Worm (Caenorhabditis elegans) whole organism, early embryonic: ENCODE results near the gene K09B11.5.
"Not testable (repeated sequence)": the region's sequence is repeated elsewhere in the genome, so short reads cannot be mapped to it uniquely, and the experiment has no call there.

Source experiments
- B0310.2 ChIP-seq: sonication (generic microtip); optimal IDR thresholded peaks from 2 replicates; lab custom pipeline; 2016; ENCODE audit warnings: mild to moderate bottlenecking, missing genetic modification characterization, missing compliant biosample characterization
- F13C5.2 ChIP-seq: sonication (generic microtip); optimal IDR thresholded peaks from 2 replicates; lab custom pipeline; 2017; ENCODE audit warnings: mild to moderate bottlenecking, missing genetic modification characterization, inconsistent platforms, missing compliant biosample characterization
- aly-1 ChIP-seq: sonication (generic microtip); optimal IDR thresholded peaks from 2 replicates; lab custom pipeline; 2016; ENCODE audit warnings: missing genetic modification characterization, missing compliant biosample characterization
- ama-1 ChIP-seq: fragments of 150-350 bp; optimal IDR thresholded peaks from 2 replicates; lab custom pipeline; 2014
- ceh-13 ChIP-seq: fragments of 200-800 bp; sonication (Bioruptor generic); optimal IDR thresholded peaks from 2 replicates; lab custom pipeline; 2018; ENCODE audit warnings: mild to moderate bottlenecking, missing genetic modification characterization, missing compliant biosample characterization
- ceh-36 ChIP-seq: sonication (generic microtip); optimal IDR thresholded peaks from 2 replicates; lab custom pipeline; 2016; ENCODE audit warnings: missing genetic modification characterization, inconsistent platforms, missing compliant biosample characterization
- ets-7 ChIP-seq: sonication (generic microtip); optimal IDR thresholded peaks from 2 replicates; lab custom pipeline; 2016; ENCODE audit warnings: missing genotype, missing genetic modification characterization, missing compliant biosample characterization
- flt-1 ChIP-seq: fragments of 200-800 bp; sonication (Bioruptor generic); IDR thresholded peaks from 2 replicates; pipeline ENCODE4 v1.3.6; 2022; ENCODE audit warnings: missing genetic modification characterization, missing compliant biosample characterization
- hmbx-1 ChIP-seq: sonication (generic microtip); optimal IDR thresholded peaks from 2 replicates; lab custom pipeline; 2016; ENCODE audit warnings: mild to moderate bottlenecking, missing genetic modification characterization, missing compliant biosample characterization
- hmg-4 ChIP-seq: fragments of 200-800 bp; sonication (Bioruptor generic); optimal IDR thresholded peaks from 2 replicates; lab custom pipeline; 2018; ENCODE audit warnings: mild to moderate bottlenecking, missing genetic modification characterization, missing compliant biosample characterization
- hnd-1 ChIP-seq: sonication (generic microtip); optimal IDR thresholded peaks from 2 replicates; lab custom pipeline; 2016; ENCODE audit warnings: missing genetic modification characterization, missing compliant biosample characterization
- pes-1 ChIP-seq: fragments of 200-800 bp; sonication (Bioruptor generic); IDR thresholded peaks from 2 replicates; pipeline ENCODE4 v1.3.6; 2022; ENCODE audit warnings: missing genetic modification reagents, missing genetic modification characterization, missing compliant biosample characterization
- scrt-1 ChIP-seq: fragments of 200-800 bp; sonication (Bioruptor generic); IDR thresholded peaks from 2 replicates; pipeline ENCODE4 v1.3.6; 2022; ENCODE audit warnings: missing genetic modification characterization, missing compliant biosample characterization
- sea-1 ChIP-seq: fragments of 200-800 bp; sonication (Bioruptor generic); conservative IDR thresholded peaks from 2 replicates; pipeline ENCODE4 v1.3.6; 2022; ENCODE audit warnings: missing genetic modification characterization, missing compliant biosample characterization
- tbx-11 ChIP-seq: fragments of 200-800 bp; sonication (Bioruptor generic); IDR thresholded peaks from 2 replicates; pipeline ENCODE4 v1.3.6; 2022; ENCODE audit warnings: missing genetic modification characterization, missing compliant biosample characterization
- tbx-37 ChIP-seq: fragments of 200-800 bp; sonication (Bioruptor generic); conservative IDR thresholded peaks from 2 replicates; pipeline ENCODE4 v1.3.6; 2022; ENCODE audit warnings: missing genetic modification reagents, missing genetic modification characterization, missing compliant biosample characterization
- tra-4 ChIP-seq: sonication (generic microtip); optimal IDR thresholded peaks from 2 replicates; lab custom pipeline; 2017; ENCODE audit warnings: missing genetic modification characterization, missing compliant biosample characterization

K09B11.5 gene

ce11 chrIV:13458237-13458636 lies 24.4 kb upstream of the K09B11.5 start:
- TF ChIP-seq ceh-36 (tag; lab: Kevin White, UChicago), result no peak
- TF ChIP-seq pes-1 (GFP tag; lab: Robert Waterston, UW), result no peak
- 0 out of 2 replicates have a peak, but pooled peaks have one; percentile 5 for TF ChIP-seq scrt-1 (GFP tag; lab: Robert Waterston, UW)
- TF ChIP-seq tra-4, result no peak
- no peak for TF ChIP-seq B0310.2 (tag; lab: Kevin White, UChicago)

ce11 chrIV:13456893-13457292 lies 23.1 kb upstream of the K09B11.5 start:
- no peak for TF ChIP-seq sea-1 (GFP tag; lab: Robert Waterston, UW)
- no peak for TF ChIP-seq pes-1 (GFP tag; lab: Robert Waterston, UW)
- no peak for TF ChIP-seq ceh-13
- no peak for TF ChIP-seq tbx-37
- TF ChIP-seq ama-1 (lab: Kevin White, UChicago), result no peak
- TF ChIP-seq ets-7 (tag; lab: Kevin White, UChicago), result no peak
- no peak for TF ChIP-seq aly-1 (tag; lab: Kevin White, UChicago)
- TF ChIP-seq B0310.2 (tag; lab: Kevin White, UChicago), result no peak
- TF ChIP-seq scrt-1 (GFP tag; lab: Robert Waterston, UW), result no peak
- no peak for TF ChIP-seq tbx-11 (GFP tag; lab: Robert Waterston, UW)
- TF ChIP-seq hmg-4 (GFP tag; lab: Kevin White, UChicago), result no peak
- TF ChIP-seq ceh-36 (tag; lab: Kevin White, UChicago), result no peak
- TF ChIP-seq flt-1 (GFP tag; lab: Robert Waterston, UW), result no peak
- TF ChIP-seq hnd-1, result no peak
- no peak for TF ChIP-seq hmbx-1
- no peak for TF ChIP-seq F13C5.2
- no peak for TF ChIP-seq tra-4

- TF ChIP-seq pes-1 (GFP tag; lab: Robert Waterston, UW); hnd-1; flt-1 (GFP tag; lab: Robert Waterston, UW): not testable (repeated sequence)
These were observed 21.4 kb upstream of the K09B11.5 start, which contains the start of gene Y38H8A.7 for ce11 chrIV:13455200-13455599. Y38H8A.7 (plus strand) TSS chrIV:13455500.

- TF ChIP-seq hmbx-1 (no peak), B0310.2 (tag; lab: Kevin White, UChicago) (no peak), hnd-1 (no peak), F13C5.2 (no peak), ama-1 (lab: Kevin White, UChicago) (no peak), ceh-13 (no peak), hmg-4 (GFP tag; lab: Kevin White, UChicago) (no peak), ceh-36 (tag; lab: Kevin White, UChicago) (no peak), flt-1 (GFP tag; lab: Robert Waterston, UW) (no peak), sea-1 (GFP tag; lab: Robert Waterston, UW) (no peak), tbx-37 (no peak), scrt-1 (GFP tag; lab: Robert Waterston, UW) (no peak), tbx-11 (GFP tag; lab: Robert Waterston, UW) (no peak)
These were observed 20.9 kb upstream of the K09B11.5 start, which contains the start of gene uso-1 for ce11 chrIV:13454698-13455097. uso-1 (minus strand) TSS chrIV:13454798.

ce11 chrIV:13453509-13453908 lies 19.7 kb upstream of the K09B11.5 start:
- TF ChIP-seq ets-7 (tag; lab: Kevin White, UChicago), result no peak
- no peak for TF ChIP-seq tra-4
- no peak for TF ChIP-seq flt-1 (GFP tag; lab: Robert Waterston, UW)
- TF ChIP-seq pes-1 (GFP tag; lab: Robert Waterston, UW), result no peak
- no peak for TF ChIP-seq hmbx-1
- no peak for TF ChIP-seq ama-1 (lab: Kevin White, UChicago)
- no peak for TF ChIP-seq aly-1 (tag; lab: Kevin White, UChicago)
- no peak for TF ChIP-seq ceh-13
- TF ChIP-seq hnd-1, result no peak
- no peak for TF ChIP-seq scrt-1 (GFP tag; lab: Robert Waterston, UW)
- no peak for TF ChIP-seq F13C5.2
- TF ChIP-seq tbx-37, result no peak
- no peak for TF ChIP-seq tbx-11 (GFP tag; lab: Robert Waterston, UW)
- TF ChIP-seq B0310.2 (tag; lab: Kevin White, UChicago), result no peak
- no peak for TF ChIP-seq sea-1 (GFP tag; lab: Robert Waterston, UW)
- no peak for TF ChIP-seq hmg-4 (GFP tag; lab: Kevin White, UChicago)
- no peak for TF ChIP-seq ceh-36 (tag; lab: Kevin White, UChicago)

ce11 chrIV:13450740-13451139 lies 16.9 kb upstream of the K09B11.5 start:
- TF ChIP-seq pes-1 (GFP tag; lab: Robert Waterston, UW), result 0 out of 2 replicates have a peak, but pooled peaks have one; percentile 11
- no peak for TF ChIP-seq ama-1 (lab: Kevin White, UChicago)

- TF ChIP-seq ceh-36 (tag; lab: Kevin White, UChicago) (no peak), ceh-13 (no peak), hmg-4 (GFP tag; lab: Kevin White, UChicago) (no peak), pes-1 (GFP tag; lab: Robert Waterston, UW) (no peak), F13C5.2 (no peak), tbx-37 (no peak), scrt-1 (GFP tag; lab: Robert Waterston, UW) (no peak), tbx-11 (GFP tag; lab: Robert Waterston, UW) (no peak), hmbx-1 (no peak), hnd-1 (no peak), ets-7 (tag; lab: Kevin White, UChicago) (no peak), sea-1 (GFP tag; lab: Robert Waterston, UW) (no peak)
These were observed 11.5 kb upstream of the K09B11.5 start, which contains the start of gene mam-3 for ce11 chrIV:13445275-13445674. mam-3 (minus strand) TSS chrIV:13445375.

ce11 chrIV:13443543-13443942 lies 9.7 kb upstream of the K09B11.5 start:
- 0 out of 2 replicates have a peak, but pooled peaks have one; percentile 35 for TF ChIP-seq pes-1 (GFP tag; lab: Robert Waterston, UW)
